Worm (Caenorhabditis elegans) whole organism, L1 larva: ENCODE results near the gene nhr-179.

Experiments
- ama-1 ChIP-seq: fragments of 150-350 bp; optimal IDR thresholded peaks from 2 replicates; lab custom pipeline; 2014
- ces-1 ChIP-seq: fragments of 150-350 bp; optimal IDR thresholded peaks from 2 replicates; lab custom pipeline; 2014; ENCODE audit warnings: missing biosample characterization, missing genetic modification reagents, missing genetic modification characterization
- nhr-12 ChIP-seq: sonication (generic microtip); optimal IDR thresholded peaks from 2 replicates; lab custom pipeline; 2017; ENCODE audit warnings: missing biosample characterization, missing genetic modification characterization
- skn-1 ChIP-seq: fragments of 150-350 bp; optimal IDR thresholded peaks from 2 replicates; lab custom pipeline; 2014; ENCODE audit warnings: missing biosample characterization, missing genetic modification characterization
- sox-4 ChIP-seq: sonication (generic microtip); optimal IDR thresholded peaks from 2 replicates; lab custom pipeline; 2016; ENCODE audit warnings: missing genetic modification characterization, missing compliant biosample characterization
- unc-30 ChIP-seq: sonication (generic microtip); optimal IDR thresholded peaks from 2 replicates; lab custom pipeline; 2017; ENCODE audit warnings: missing biosample characterization, missing genetic modification characterization

DNA sequence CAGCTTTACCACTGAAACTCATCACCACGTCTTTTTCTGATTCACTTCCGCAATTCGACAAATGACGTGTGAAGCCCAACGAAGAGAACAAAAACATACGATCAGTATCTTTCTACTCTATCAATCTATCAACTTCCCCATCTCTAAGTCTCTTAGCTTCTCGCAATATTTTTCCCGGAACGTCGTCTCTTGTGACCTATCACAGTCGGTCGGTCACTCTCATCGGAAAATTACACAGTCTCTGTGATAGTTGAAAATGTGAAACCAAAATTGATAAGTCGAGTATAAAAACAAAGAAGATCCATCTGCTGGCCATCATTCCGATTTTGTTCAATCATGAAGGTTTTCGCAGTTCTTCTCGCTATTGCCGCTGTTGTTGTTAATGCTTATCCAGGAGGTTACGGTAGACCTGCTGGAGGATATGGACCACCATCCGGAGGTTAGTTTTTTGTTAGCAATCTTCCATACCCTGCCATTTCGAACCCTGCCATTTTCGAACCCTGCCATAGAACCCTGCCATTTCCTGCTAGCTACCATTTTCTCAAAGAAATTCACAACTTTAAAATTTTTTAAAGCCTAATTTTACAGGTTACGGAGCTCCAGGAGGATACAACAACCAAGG is 24.8 kb downstream of the nhr-179 start, which contains the start of gene F16B4.4:
- TF ChIP-seq ama-1 = no peak
- TF ChIP-seq ces-1 (GFP tag; lab: Kevin White, UChicago) = no peak
- TF ChIP-seq unc-30 (tag; lab: Kevin White, UChicago) = no peak
- no peak for TF ChIP-seq nhr-12
- no peak for TF ChIP-seq skn-1 (tag; lab: Kevin White, UChicago)
- TF ChIP-seq sox-4 (tag; lab: Kevin White, UChicago) = no peak
